Worm (Caenorhabditis elegans) whole organism, mixed stage, embryonic: Measurements from ENCODE around the gene C44C10.15.

Source experiments
- M03D4.4 ChIP-seq: sonication (generic microtip); optimal IDR thresholded peaks from 2 replicates; lab custom pipeline; 2017; ENCODE audit warnings: mild to moderate bottlenecking, missing genetic modification characterization, missing compliant biosample characterization
- bed-3 ChIP-seq: fragments of 200-800 bp; sonication (Bioruptor generic); optimal IDR thresholded peaks from 3 replicates; lab custom pipeline; 2018; ENCODE audit warnings: mild to moderate bottlenecking, missing genetic modification characterization, moderate library complexity, missing compliant biosample characterization
- blmp-1 ChIP-seq: fragments of 150-350 bp; optimal IDR thresholded peaks from 2 replicates; lab custom pipeline; 2014; ENCODE audit warnings: missing biosample characterization, missing genetic modification characterization
- ceh-39 ChIP-seq: fragments of 150-350 bp; optimal IDR thresholded peaks from 2 replicates; lab custom pipeline; 2014; ENCODE audit warnings: missing biosample characterization, missing genetic modification characterization
- ceh-43 ChIP-seq: fragments of 200-800 bp; sonication (Bioruptor generic); optimal IDR thresholded peaks from 2 replicates; lab custom pipeline; 2018; ENCODE audit warnings: mild to moderate bottlenecking, missing genetic modification characterization, moderate library complexity, missing compliant biosample characterization
- ceh-83 ChIP-seq: fragments of 200-800 bp; sonication (Bioruptor generic); optimal IDR thresholded peaks from 2 replicates; lab custom pipeline; 2018; ENCODE audit warnings: mild to moderate bottlenecking, missing genetic modification characterization, missing compliant biosample characterization
- ces-1 ChIP-seq: fragments of 150-350 bp; optimal IDR thresholded peaks from 2 replicates; lab custom pipeline; 2014; ENCODE audit warnings: missing biosample characterization, missing genetic modification reagents, missing genetic modification characterization
- cnd-1 ChIP-seq: fragments of 200-800 bp; sonication (Bioruptor generic); optimal IDR thresholded peaks from 2 replicates; lab custom pipeline; 2018; ENCODE audit warnings: mild to moderate bottlenecking, missing genetic modification characterization, missing compliant biosample characterization
- drap-1 ChIP-seq: fragments of 200-800 bp; sonication (Bioruptor generic); optimal IDR thresholded peaks from 3 replicates; lab custom pipeline; 2018; ENCODE audit warnings: mild to moderate bottlenecking, missing genetic modification characterization, missing compliant biosample characterization
- elt-1 ChIP-seq: sonication (generic microtip); optimal IDR thresholded peaks from 2 replicates; lab custom pipeline; 2017; ENCODE audit warnings: missing genetic modification characterization, mild to moderate bottlenecking, missing compliant biosample characterization, antibody characterized with exemption, moderate library complexity, borderline replicate concordance; ENCODE audit not compliant: insufficient read depth
- elt-3 ChIP-seq: fragments of 150-350 bp; optimal IDR thresholded peaks from 2 replicates; lab custom pipeline; 2014; ENCODE audit warnings: missing biosample characterization, missing genetic modification characterization
- ham-2 ChIP-seq: fragments of 200-800 bp; sonication (Bioruptor generic); optimal IDR thresholded peaks from 2 replicates; lab custom pipeline; 2018; ENCODE audit warnings: mild to moderate bottlenecking, missing genetic modification characterization, missing compliant biosample characterization
- hlh-1 ChIP-seq: fragments of 150-350 bp; optimal IDR thresholded peaks from 2 replicates; lab custom pipeline; 2014; ENCODE audit warnings: missing biosample characterization, missing genetic modification reagents, missing genetic modification characterization
- lin-13 ChIP-seq: fragments of 150-350 bp; optimal IDR thresholded peaks from 2 replicates; lab custom pipeline; 2014; ENCODE audit warnings: missing biosample characterization, missing genetic modification characterization
- lin-32 ChIP-seq: fragments of 200-800 bp; sonication (Bioruptor generic); optimal IDR thresholded peaks from 2 replicates; lab custom pipeline; 2018; ENCODE audit warnings: mild to moderate bottlenecking, missing genetic modification characterization, missing compliant biosample characterization
- lsy-2 ChIP-seq: fragments of 150-350 bp; optimal IDR thresholded peaks from 2 replicates; lab custom pipeline; 2014; ENCODE audit warnings: missing biosample characterization, missing genetic modification characterization
- mep-1 ChIP-seq: fragments of 150-350 bp; optimal IDR thresholded peaks from 2 replicates; lab custom pipeline; 2017; ENCODE audit warnings: missing biosample characterization, missing genetic modification reagents, missing genetic modification characterization, inconsistent platforms
- mls-2 ChIP-seq: sonication (generic microtip); optimal IDR thresholded peaks from 2 replicates; lab custom pipeline; 2016; ENCODE audit warnings: mild to moderate bottlenecking, missing genetic modification characterization, moderate library complexity, missing compliant biosample characterization
- nhr-12 ChIP-seq: fragments of 150-350 bp; optimal IDR thresholded peaks from 2 replicates; lab custom pipeline; 2014; ENCODE audit warnings: missing biosample characterization, missing genetic modification characterization
- nhr-2 ChIP-seq: fragments of 150-350 bp; optimal IDR thresholded peaks from 2 replicates; lab custom pipeline; 2014; ENCODE audit warnings: missing biosample characterization, missing genetic modification characterization
- nhr-237 ChIP-seq: fragments of 150-350 bp; optimal IDR thresholded peaks from 2 replicates; lab custom pipeline; 2014; ENCODE audit warnings: missing biosample characterization, missing genetic modification characterization
- nhr-28 ChIP-seq: fragments of 150-350 bp; optimal IDR thresholded peaks from 2 replicates; lab custom pipeline; 2014; ENCODE audit warnings: missing biosample characterization, missing genetic modification characterization
- sem-2 ChIP-seq: fragments of 200-800 bp; sonication (Bioruptor generic); optimal IDR thresholded peaks from 2 replicates; lab custom pipeline; 2018; ENCODE audit warnings: mild to moderate bottlenecking, missing genetic modification characterization, missing compliant biosample characterization
- snpc-4 ChIP-seq: fragments of 150-350 bp; optimal IDR thresholded peaks from 2 replicates; lab custom pipeline; 2014; ENCODE audit warnings: missing biosample characterization, missing genetic modification characterization
- sptf-1 ChIP-seq: sonication (generic microtip); optimal IDR thresholded peaks from 2 replicates; lab custom pipeline; 2017; ENCODE audit warnings: mild to moderate bottlenecking, missing genetic modification characterization, moderate library complexity, missing compliant biosample characterization
- tbx-8 ChIP-seq: fragments of 200-800 bp; sonication (Bioruptor generic); optimal IDR thresholded peaks from 2 replicates; lab custom pipeline; 2018; ENCODE audit warnings: mild to moderate bottlenecking, missing genetic modification characterization, moderate library complexity, missing compliant biosample characterization
- unc-120 ChIP-seq: sonication (generic microtip); optimal IDR thresholded peaks from 2 replicates; lab custom pipeline; 2017; ENCODE audit warnings: missing genetic modification characterization, missing compliant biosample characterization; ENCODE audit not compliant: poor library complexity, severe bottlenecking
- unc-39 ChIP-seq: fragments of 150-350 bp; optimal IDR thresholded peaks from 2 replicates; lab custom pipeline; 2014; ENCODE audit warnings: missing biosample characterization, missing genetic modification characterization
- zip-8 ChIP-seq: fragments of 150-350 bp; optimal IDR thresholded peaks from 2 replicates; lab custom pipeline; 2014; ENCODE audit warnings: missing biosample characterization, missing genetic modification characterization
- ztf-11 ChIP-seq: fragments of 150-350 bp; optimal IDR thresholded peaks from 2 replicates; lab custom pipeline; 2014; ENCODE audit warnings: missing biosample characterization, missing genetic modification characterization

The C44C10.15 gene

ce11 chrX:11696696-11697095 is 3.5 kb downstream of the C44C10.15 start, which contains the start of gene C44C10.12:
Gene C44C10.12 (plus strand): TSS chrX:11696996.
- TF ChIP-seq ceh-43 (GFP tag; lab: Kevin White, UChicago): no peak
- TF ChIP-seq bed-3 (GFP tag; lab: Kevin White, UChicago): no peak
- no peak for TF ChIP-seq zip-8 (tag; lab: Kevin White, UChicago)
- TF ChIP-seq lsy-2 (tag; lab: Kevin White, UChicago): no peak
- TF ChIP-seq ces-1: no peak

- TF ChIP-seq blmp-1 (tag; lab: Kevin White, UChicago) (no peak), mep-1 (tag; lab: Kevin White, UChicago) (peak; percentile 34), sem-2 (GFP tag; lab: Kevin White, UChicago) (no peak), nhr-28 (tag; lab: Kevin White, UChicago) (no peak), nhr-237 (tag; lab: Kevin White, UChicago) (no peak), nhr-2 (tag; lab: Kevin White, UChicago) (peak; percentile 5), bed-3 (GFP tag; lab: Kevin White, UChicago) (no peak), hlh-1 (tag; lab: Kevin White, UChicago) (peak; percentile 34), drap-1 (GFP tag; lab: Kevin White, UChicago) (no peak), cnd-1 (tag; lab: Kevin White, UChicago) (no peak), ztf-11 (no peak), ceh-83 (GFP tag; lab: Kevin White, UChicago) (no peak), ham-2 (GFP tag; lab: Kevin White, UChicago) (no peak), elt-1 (tag; lab: Kevin White, UChicago) (no peak)
Observed at ce11 chrX:11693092-11693491, 7.1 kb downstream of the C44C10.15 start, which contains the start of gene smcl-1. Gene smcl-1 (plus strand): TSS chrX:11693464.

- no peak for TF ChIP-seq ham-2 (GFP tag; lab: Kevin White, UChicago)
- TF ChIP-seq elt-1 (tag; lab: Kevin White, UChicago): peak; percentile 30
Observed at ce11 chrX:11690014-11690591, 10.1 kb downstream of the C44C10.15 start, which contains the start of the genes C44C10.10 and C44C10.5. Gene C44C10.10 (plus strand): TSS chrX:11690314. Gene C44C10.5 (plus strand): TSS chrX:11690541.

- no peak for TF ChIP-seq lin-32 (GFP tag; lab: Kevin White, UChicago)
- TF ChIP-seq snpc-4: no peak
- no peak for TF ChIP-seq elt-3 (tag; lab: Kevin White, UChicago)
- TF ChIP-seq elt-1 (tag; lab: Kevin White, UChicago): no peak
- no peak for TF ChIP-seq tbx-8 (GFP tag; lab: Kevin White, UChicago)
Observed at ce11 chrX:11687836-11688319, 12.3 kb downstream of the C44C10.15 start, which contains the start of gene C44C10.7. Gene C44C10.7 (minus strand): TSS chrX:11688269.

- TF ChIP-seq mep-1 (tag; lab: Kevin White, UChicago): no peak
- no peak for TF ChIP-seq ceh-39 (tag; lab: Kevin White, UChicago)
- TF ChIP-seq blmp-1 (tag; lab: Kevin White, UChicago): no peak
- TF ChIP-seq unc-120 (tag; lab: Kevin White, UChicago): no peak
- TF ChIP-seq ham-2 (GFP tag; lab: Kevin White, UChicago): no peak
- no peak for TF ChIP-seq mls-2 (tag; lab: Kevin White, UChicago)
- TF ChIP-seq drap-1 (GFP tag; lab: Kevin White, UChicago): no peak
- no peak for TF ChIP-seq elt-3 (tag; lab: Kevin White, UChicago)
- TF ChIP-seq nhr-12: no peak
Observed at ce11 chrX:11684261-11684660, 15.9 kb downstream of the C44C10.15 start, which contains the start of gene hnd-1. Gene hnd-1 (plus strand): TSS chrX:11684561.

ce11 chrX:11680851-11681250 is 19.3 kb downstream of the C44C10.15 start, which contains the start of gene T04F8.7:
Gene T04F8.7 (minus strand): TSS chrX:11680980.
- TF ChIP-seq mep-1 (tag; lab: Kevin White, UChicago): no peak
- TF ChIP-seq M03D4.4 (tag; lab: Kevin White, UChicago): no peak
- no peak for TF ChIP-seq ceh-39 (tag; lab: Kevin White, UChicago)
- TF ChIP-seq bed-3 (GFP tag; lab: Kevin White, UChicago): no peak
- no peak for TF ChIP-seq elt-3 (tag; lab: Kevin White, UChicago)
- no peak for TF ChIP-seq lin-13 (tag; lab: Kevin White, UChicago)
- TF ChIP-seq unc-39 (tag; lab: Kevin White, UChicago): no peak
- TF ChIP-seq sptf-1 (tag; lab: Kevin White, UChicago): no peak
